Worm (Caenorhabditis elegans) whole organism, L1 larva: ENCODE measurements around the gene ZK1128.7.

Experiments used
- F16B12.6 ChIP-seq: fragments of 150-350 bp; optimal IDR thresholded peaks from 2 replicates; lab custom pipeline; 2014; ENCODE audit warnings: missing biosample characterization, missing genetic modification characterization
- Y116A8C.19 ChIP-seq: sonication (generic microtip); optimal IDR thresholded peaks from 2 replicates; lab custom pipeline; 2016; ENCODE audit warnings: missing compliant biosample characterization, missing genetic modification characterization, borderline replicate concordance
- alr-1 ChIP-seq: fragments of 200-800 bp; sonication (Bioruptor generic); optimal IDR thresholded peaks from 2 replicates; lab custom pipeline; 2018; ENCODE audit warnings: borderline replicate concordance, mild to moderate bottlenecking, missing genetic modification characterization, missing compliant biosample characterization
- aly-2 ChIP-seq: fragments of 150-350 bp; optimal IDR thresholded peaks from 2 replicates; lab custom pipeline; 2014; ENCODE audit warnings: missing biosample characterization, missing genetic modification characterization
- blmp-1 ChIP-seq: fragments of 150-350 bp; optimal IDR thresholded peaks from 2 replicates; lab custom pipeline; 2014; ENCODE audit warnings: missing biosample characterization, missing genetic modification characterization
- ceh-8 ChIP-seq: fragments of 200-800 bp; sonication (Bioruptor generic); optimal IDR thresholded peaks from 2 replicates; lab custom pipeline; 2018; ENCODE audit warnings: mild to moderate bottlenecking, missing genetic modification characterization, moderate library complexity, missing compliant biosample characterization
- ceh-82 ChIP-seq, 3 experiments: fragments of 150-350 bp in 1 of 3; sonication (generic microtip) in 2 of 3; optimal IDR thresholded peaks; 2 replicates each; lab custom pipeline; 2014 to 2017; ENCODE audit warnings: missing biosample characterization in 3 of 3, missing genetic modification characterization in 3 of 3
- ceh-88 ChIP-seq: fragments of 200-800 bp; sonication (Bioruptor generic); IDR thresholded peaks from 2 replicates; pipeline ENCODE4 v1.3.6; 2022; ENCODE audit warnings: missing genetic modification characterization, missing compliant biosample characterization
- ces-1 ChIP-seq: fragments of 150-350 bp; optimal IDR thresholded peaks from 2 replicates; lab custom pipeline; 2014; ENCODE audit warnings: missing biosample characterization, missing genetic modification reagents, missing genetic modification characterization
- dsc-1 ChIP-seq: sonication (generic microtip); optimal IDR thresholded peaks from 2 replicates; lab custom pipeline; 2016; ENCODE audit warnings: mild to moderate bottlenecking, missing genetic modification characterization, missing compliant biosample characterization
- efl-1 ChIP-seq, 4 experiments: fragments of 150-350 bp; optimal IDR thresholded peaks in 3 of 4; peaks in 1 of 4; 1 replicate in 1 of 4; 2 replicates in 3 of 4; lab custom pipeline; 2014; ENCODE audit warnings: missing biosample characterization in 2 of 4, missing genetic modification characterization in 2 of 4, missing genetic modification reagents in 2 of 4
- egl-13 ChIP-seq: sonication (generic microtip); optimal IDR thresholded peaks from 2 replicates; lab custom pipeline; 2016; ENCODE audit warnings: missing genotype, missing genetic modification reagents, missing genetic modification characterization, missing compliant biosample characterization
- elt-2 ChIP-seq: sonication (generic microtip); optimal IDR thresholded peaks from 2 replicates; lab custom pipeline; 2016; ENCODE audit warnings: missing genetic modification characterization, mild to moderate bottlenecking, inconsistent platforms, missing compliant biosample characterization, missing genetic modification reagents
- elt-3 ChIP-seq, 6 experiments: fragments of 150-350 bp in 1 of 6; sonication (generic microtip); optimal IDR thresholded peaks; 2 replicates each; lab custom pipeline; 2017 to 2018; ENCODE audit warnings: missing biosample characterization in 6 of 6, missing genetic modification characterization in 6 of 6, inconsistent platforms in 1 of 6
- ets-5 ChIP-seq: fragments of 200-800 bp; sonication (Bioruptor generic); IDR thresholded peaks from 2 replicates; pipeline ENCODE4 v1.3.6; 2022; ENCODE audit warnings: missing genetic modification characterization, missing compliant biosample characterization
- fkh-10 ChIP-seq: sonication (generic microtip); optimal IDR thresholded peaks from 2 replicates; lab custom pipeline; 2017; ENCODE audit warnings: missing biosample characterization, missing genetic modification reagents, missing genetic modification characterization
- fkh-4 ChIP-seq: sonication (generic microtip); optimal IDR thresholded peaks from 2 replicates; lab custom pipeline; 2016; ENCODE audit warnings: missing compliant biosample characterization, missing genetic modification characterization, borderline replicate concordance
- fos-1 ChIP-seq: fragments of 150-350 bp; optimal IDR thresholded peaks from 2 replicates; lab custom pipeline; 2014; ENCODE audit warnings: missing biosample characterization, missing genetic modification characterization
- grh-1 ChIP-seq: fragments of 200-800 bp; sonication (Bioruptor generic); IDR thresholded peaks from 2 replicates; pipeline ENCODE4 v1.3.6; 2022; ENCODE audit warnings: missing genetic modification reagents, missing genetic modification characterization, missing compliant biosample characterization
- hlh-4 ChIP-seq: sonication (generic microtip); optimal IDR thresholded peaks from 2 replicates; lab custom pipeline; 2016; ENCODE audit warnings: mild to moderate bottlenecking, missing genetic modification characterization, missing compliant biosample characterization
- isw-1 ChIP-seq: fragments of 200-800 bp; sonication (Bioruptor generic); IDR thresholded peaks from 2 replicates; pipeline ENCODE4 v1.3.6; 2022; ENCODE audit warnings: missing genetic modification characterization, missing compliant biosample characterization
- lin-13 ChIP-seq: fragments of 150-350 bp; optimal IDR thresholded peaks from 2 replicates; lab custom pipeline; 2014; ENCODE audit warnings: missing biosample characterization, missing genetic modification reagents, missing genetic modification characterization
- lin-14 ChIP-seq: fragments of 200-800 bp; sonication (Bioruptor generic); optimal IDR thresholded peaks from 2 replicates; lab custom pipeline; 2018; ENCODE audit warnings: mild to moderate bottlenecking, missing genetic modification characterization, moderate library complexity, missing compliant biosample characterization
- lin-15B ChIP-seq: fragments of 150-350 bp; sonication (generic microtip); optimal IDR thresholded peaks from 3 replicates; lab custom pipeline; 2014; ENCODE audit warnings: missing biosample characterization, missing genetic modification characterization
- lir-3 ChIP-seq: sonication (generic microtip); optimal IDR thresholded peaks from 2 replicates; lab custom pipeline; 2016; ENCODE audit warnings: mild to moderate bottlenecking, missing genetic modification characterization, moderate library complexity, missing compliant biosample characterization; ENCODE audit not compliant: poor library complexity
- mab-9 ChIP-seq: fragments of 200-800 bp; sonication (Bioruptor generic); IDR thresholded peaks from 2 replicates; pipeline ENCODE4 v1.3.6; 2022; ENCODE audit warnings: missing genetic modification reagents, missing genetic modification characterization, missing compliant biosample characterization
- mdl-1 ChIP-seq, 2 experiments: fragments of 150-350 bp; optimal IDR thresholded peaks; 2 replicates each; lab custom pipeline; 2014 to 2017; ENCODE audit warnings: missing biosample characterization in 2 of 2, missing genetic modification characterization in 2 of 2, inconsistent platforms in 1 of 2
- mef-2 ChIP-seq: fragments of 150-350 bp; optimal IDR thresholded peaks from 2 replicates; lab custom pipeline; 2014; ENCODE audit warnings: missing biosample characterization, missing genetic modification characterization
- nhr-12 ChIP-seq: sonication (generic microtip); optimal IDR thresholded peaks from 2 replicates; lab custom pipeline; 2017; ENCODE audit warnings: missing biosample characterization, missing genetic modification characterization
- nhr-19 ChIP-seq: fragments of 200-800 bp; sonication (Bioruptor generic); conservative IDR thresholded peaks from 2 replicates; pipeline ENCODE4 v1.3.6; 2022; ENCODE audit warnings: missing genetic modification characterization, missing compliant biosample characterization
- nhr-20 ChIP-seq: sonication (generic microtip); optimal IDR thresholded peaks from 2 replicates; lab custom pipeline; 2016; ENCODE audit warnings: mild to moderate bottlenecking, missing genetic modification characterization, missing compliant biosample characterization
- nhr-28 ChIP-seq: fragments of 150-350 bp; optimal IDR thresholded peaks from 2 replicates; lab custom pipeline; 2014; ENCODE audit warnings: missing biosample characterization, missing genetic modification characterization
- nhr-47 ChIP-seq: sonication (generic microtip); optimal IDR thresholded peaks from 2 replicates; lab custom pipeline; 2016; ENCODE audit warnings: mild to moderate bottlenecking, missing genetic modification characterization, moderate library complexity, missing compliant biosample characterization
- nhr-71 ChIP-seq: sonication (generic microtip); optimal IDR thresholded peaks from 2 replicates; lab custom pipeline; 2016; ENCODE audit warnings: mild to moderate bottlenecking, missing genetic modification characterization, moderate library complexity, missing compliant biosample characterization
- nhr-77 ChIP-seq: fragments of 150-350 bp; optimal IDR thresholded peaks from 2 replicates; lab custom pipeline; 2014; ENCODE audit warnings: missing biosample characterization, missing genetic modification characterization
- nhr-85 ChIP-seq: sonication (generic microtip); peaks from one replicate; lab custom pipeline; 2016; ENCODE audit warnings: missing genetic modification characterization, inconsistent platforms, missing compliant biosample characterization
- nhr-90 ChIP-seq: sonication (generic microtip); optimal IDR thresholded peaks from 2 replicates; lab custom pipeline; 2016; ENCODE audit warnings: mild to moderate bottlenecking, missing genetic modification characterization, missing compliant biosample characterization; ENCODE audit not compliant: poor library complexity
- pax-3 ChIP-seq: fragments of 200-800 bp; sonication (Bioruptor generic); optimal IDR thresholded peaks from 2 replicates; lab custom pipeline; 2018; ENCODE audit warnings: mild to moderate bottlenecking, missing genetic modification characterization, moderate library complexity, missing compliant biosample characterization
- rnt-1 ChIP-seq: sonication (generic microtip); optimal IDR thresholded peaks from 2 replicates; lab custom pipeline; 2016; ENCODE audit warnings: mild to moderate bottlenecking, missing genetic modification characterization, moderate library complexity, missing compliant biosample characterization
- skn-1 ChIP-seq: fragments of 150-350 bp; optimal IDR thresholded peaks from 2 replicates; lab custom pipeline; 2014; ENCODE audit warnings: missing biosample characterization, missing genetic modification characterization
- sox-4 ChIP-seq: sonication (generic microtip); optimal IDR thresholded peaks from 2 replicates; lab custom pipeline; 2016; ENCODE audit warnings: missing genetic modification characterization, missing compliant biosample characterization
- sptf-1 ChIP-seq: fragments of 150-350 bp; optimal IDR thresholded peaks from 2 replicates; lab custom pipeline; 2014; ENCODE audit warnings: missing biosample characterization, missing genetic modification characterization
- sup-37 ChIP-seq: fragments of 200-800 bp; sonication (Bioruptor generic); optimal IDR thresholded peaks from 2 replicates; lab custom pipeline; 2018; ENCODE audit warnings: mild to moderate bottlenecking, missing genetic modification characterization, missing compliant biosample characterization
- unc-130 ChIP-seq: fragments of 150-350 bp; optimal IDR thresholded peaks from 2 replicates; lab custom pipeline; 2017; ENCODE audit warnings: missing biosample characterization, missing genetic modification characterization, inconsistent platforms
- unc-86 ChIP-seq: sonication (generic microtip); optimal IDR thresholded peaks from 2 replicates; lab custom pipeline; 2016; ENCODE audit warnings: missing genetic modification characterization, missing compliant biosample characterization
- unc-98 ChIP-seq: fragments of 200-800 bp; sonication (Bioruptor generic); IDR thresholded peaks from 2 replicates; pipeline ENCODE4 v1.3.6; 2022; ENCODE audit warnings: missing genetic modification characterization, missing compliant biosample characterization
- zip-4 ChIP-seq: fragments of 200-800 bp; sonication (Bioruptor generic); optimal IDR thresholded peaks from 2 replicates; lab custom pipeline; 2018; ENCODE audit warnings: mild to moderate bottlenecking, missing genetic modification characterization, moderate library complexity, missing compliant biosample characterization

Gene ZK1128.7

DNA sequence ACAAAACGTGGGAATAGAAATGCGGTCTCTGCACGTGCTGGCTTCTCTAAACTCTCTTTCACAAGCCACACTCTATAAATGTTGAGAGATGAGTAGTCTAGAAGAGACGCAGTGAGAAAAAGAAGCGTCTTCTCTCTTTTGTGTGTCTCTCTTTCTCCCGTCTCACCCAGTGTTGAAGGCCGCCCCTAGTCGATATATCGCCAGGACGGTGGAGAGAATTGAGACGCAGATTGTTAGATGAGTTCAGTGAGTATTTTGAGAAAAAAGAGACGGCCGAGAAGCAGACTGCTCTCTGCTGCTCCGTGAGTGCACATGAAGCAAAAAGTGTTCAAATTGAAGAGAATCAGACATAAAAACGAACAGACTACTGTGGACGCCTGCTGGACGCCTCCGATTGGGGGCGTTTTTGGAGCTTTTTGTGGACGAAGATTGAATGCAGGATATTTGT, 40.3 kb upstream of the ZK1128.7 start (continued):
- peak; percentile 88 to 97 for TF ChIP-seq mdl-1 (tag; optimal IDR thresholded peaks at IDR 0.05; lab: Kevin White, UChicago)
- peak; percentile 85 for TF ChIP-seq lin-13
- TF ChIP-seq fkh-10 (GFP tag; lab: Kevin White, UChicago), result peak; percentile 64
- peak; percentile 92 for TF ChIP-seq dsc-1 (tag; lab: Kevin White, UChicago)
- peak; percentile 92 for TF ChIP-seq nhr-20 (tag; lab: Kevin White, UChicago)
- no peak for TF ChIP-seq nhr-28
- TF ChIP-seq mab-9 (GFP tag; lab: Robert Waterston, UW), result peak; percentile 50; the same call in 1 of the 2 replicates
- peak; percentile 86 for TF ChIP-seq nhr-19 (GFP tag; lab: Robert Waterston, UW)
- TF ChIP-seq ceh-8 (GFP tag; lab: Kevin White, UChicago), result peak; percentile 86
- peak; percentile 78 for TF ChIP-seq aly-2 (tag; lab: Kevin White, UChicago)
- TF ChIP-seq elt-2 (tag; lab: Kevin White, UChicago), result peak; percentile 68
- TF ChIP-seq zip-4 (GFP tag; lab: Kevin White, UChicago), result peak; percentile 24
- TF ChIP-seq isw-1 (GFP tag; lab: Robert Waterston, UW), result peak; percentile 75
- no peak for TF ChIP-seq sptf-1 (tag; lab: Kevin White, UChicago)
- peak; percentile 85 for TF ChIP-seq fos-1
- peak; percentile 83 for TF ChIP-seq nhr-90
- TF ChIP-seq sox-4 (tag; lab: Kevin White, UChicago), result peak; percentile 26
- peak; percentile 35 for TF ChIP-seq lin-15B (tag; lab: Kevin White, UChicago)
- peak; percentile 80 to 88 (median 82) for TF ChIP-seq ceh-82 (tag; optimal IDR thresholded peaks at IDR 0.05; lab: Kevin White, UChicago)
- TF ChIP-seq lir-3 (tag; lab: Kevin White, UChicago), result peak; percentile 80
- TF ChIP-seq unc-86, result peak; percentile 94
- TF ChIP-seq grh-1 (GFP tag; lab: Robert Waterston, UW), result peak; percentile 60
- peak; percentile 93 for TF ChIP-seq nhr-85 (tag; lab: Kevin White, UChicago)
- TF ChIP-seq nhr-12 (tag; lab: Kevin White, UChicago), result no peak
- TF ChIP-seq skn-1 (tag; lab: Kevin White, UChicago), result peak; percentile 57
- TF ChIP-seq Y116A8C.19 (tag; lab: Kevin White, UChicago), result no peak
- TF ChIP-seq unc-130 (tag; lab: Kevin White, UChicago), result peak; percentile 25
- TF ChIP-seq egl-13, result peak; percentile 76
- TF ChIP-seq ets-5, result no peak
- TF ChIP-seq sup-37 (GFP tag; lab: Kevin White, UChicago), result no peak
- peak; percentile 91 for TF ChIP-seq rnt-1 (tag; lab: Kevin White, UChicago)
- peak; percentile 79 for TF ChIP-seq mef-2 (tag; lab: Kevin White, UChicago)
- peak; percentile 97 for TF ChIP-seq nhr-71 (tag; lab: Kevin White, UChicago)
- no peak for TF ChIP-seq alr-1 (tag; lab: Kevin White, UChicago)
- no peak for TF ChIP-seq hlh-4 (tag; lab: Kevin White, UChicago)
- TF ChIP-seq fkh-4 (tag; lab: Kevin White, UChicago), result peak; percentile 52
- TF ChIP-seq ceh-88 (GFP tag; lab: Robert Waterston, UW), result no peak; the same call in 1 of the 2 replicates
- TF ChIP-seq nhr-77 (tag; lab: Kevin White, UChicago), result peak; percentile 90
- no peak; the same call in 1 of the 2 replicates for TF ChIP-seq unc-98
- TF ChIP-seq blmp-1 (tag; lab: Kevin White, UChicago), result peak; percentile 66
- peak; percentile 53 for TF ChIP-seq pax-3 (tag; lab: Kevin White, UChicago)
- TF ChIP-seq F16B12.6 (tag; lab: Kevin White, UChicago), result peak; percentile 65
- TF ChIP-seq nhr-47 (tag; lab: Kevin White, UChicago), result peak; percentile 94
- TF ChIP-seq efl-1 (optimal IDR thresholded peaks at IDR 0.05; lab: Kevin White, UChicago), result peak; percentile 87 to 89
- TF ChIP-seq efl-1 (GFP tag; optimal IDR thresholded peaks at IDR 0.05 in 1 of 2; lab: Kevin White, UChicago), result peak; percentile 64 to 98
- TF ChIP-seq elt-3 (tag; optimal IDR thresholded peaks at IDR 0.05; lab: Kevin White, UChicago), result peak in 1 of 6 experiments; percentile 30
- peak; percentile 99 for TF ChIP-seq lin-14 (GFP tag; lab: Kevin White, UChicago)
- TF ChIP-seq ces-1 (GFP tag; lab: Kevin White, UChicago), result no peak
